Worm (Caenorhabditis elegans) whole organism, L1 larva: Measurements from ENCODE around the gene nlp-20.

Experiments
- C04F5.9 ChIP-seq: sonication (generic microtip); optimal IDR thresholded peaks from 2 replicates; lab custom pipeline; 2016; ENCODE audit warnings: missing genetic modification characterization, missing compliant biosample characterization
- C34B4.2 ChIP-seq: sonication (generic microtip); optimal IDR thresholded peaks from 2 replicates; lab custom pipeline; 2017; ENCODE audit warnings: mild to moderate bottlenecking, missing genetic modification characterization, missing compliant biosample characterization
- ama-1 ChIP-seq: fragments of 150-350 bp; optimal IDR thresholded peaks from 2 replicates; lab custom pipeline; 2014
- blmp-1 ChIP-seq: fragments of 150-350 bp; optimal IDR thresholded peaks from 2 replicates; lab custom pipeline; 2014; ENCODE audit warnings: missing biosample characterization, missing genetic modification characterization
- ceh-8 ChIP-seq: fragments of 200-800 bp; sonication (Bioruptor generic); optimal IDR thresholded peaks from 2 replicates; lab custom pipeline; 2018; ENCODE audit warnings: mild to moderate bottlenecking, missing genetic modification characterization, moderate library complexity, missing compliant biosample characterization
- dpl-1 ChIP-seq, 3 experiments: fragments of 150-350 bp in 2 of 3; sonication (generic microtip) in 1 of 3; optimal IDR thresholded peaks; 2 replicates each; lab custom pipeline; 2014 to 2017; ENCODE audit warnings: missing biosample characterization in 3 of 3, missing genetic modification characterization in 3 of 3, missing genetic modification reagents in 3 of 3
- dsc-1 ChIP-seq: sonication (generic microtip); optimal IDR thresholded peaks from 2 replicates; lab custom pipeline; 2016; ENCODE audit warnings: mild to moderate bottlenecking, missing genetic modification characterization, missing compliant biosample characterization
- efl-1 ChIP-seq, 4 experiments: fragments of 150-350 bp; optimal IDR thresholded peaks in 3 of 4; peaks in 1 of 4; 1 replicate in 1 of 4; 2 replicates in 3 of 4; lab custom pipeline; 2014; ENCODE audit warnings: missing biosample characterization in 2 of 4, missing genetic modification characterization in 2 of 4, missing genetic modification reagents in 2 of 4
- elt-2 ChIP-seq: sonication (generic microtip); optimal IDR thresholded peaks from 2 replicates; lab custom pipeline; 2016; ENCODE audit warnings: missing genetic modification characterization, mild to moderate bottlenecking, inconsistent platforms, missing compliant biosample characterization, missing genetic modification reagents
- elt-3 ChIP-seq, 6 experiments: fragments of 150-350 bp in 1 of 6; sonication (generic microtip); optimal IDR thresholded peaks; 2 replicates each; lab custom pipeline; 2017 to 2018; ENCODE audit warnings: missing biosample characterization in 6 of 6, missing genetic modification characterization in 6 of 6, inconsistent platforms in 1 of 6
- ets-5 ChIP-seq: fragments of 200-800 bp; sonication (Bioruptor generic); IDR thresholded peaks from 2 replicates; pipeline ENCODE4 v1.3.6; 2022; ENCODE audit warnings: missing genetic modification characterization, missing compliant biosample characterization
- fkh-10 ChIP-seq: sonication (generic microtip); optimal IDR thresholded peaks from 2 replicates; lab custom pipeline; 2017; ENCODE audit warnings: missing biosample characterization, missing genetic modification reagents, missing genetic modification characterization
- fkh-4 ChIP-seq: sonication (generic microtip); optimal IDR thresholded peaks from 2 replicates; lab custom pipeline; 2016; ENCODE audit warnings: missing compliant biosample characterization, missing genetic modification characterization, borderline replicate concordance
- fos-1 ChIP-seq: fragments of 150-350 bp; optimal IDR thresholded peaks from 2 replicates; lab custom pipeline; 2014; ENCODE audit warnings: missing biosample characterization, missing genetic modification characterization
- grh-1 ChIP-seq: fragments of 200-800 bp; sonication (Bioruptor generic); IDR thresholded peaks from 2 replicates; pipeline ENCODE4 v1.3.6; 2022; ENCODE audit warnings: missing genetic modification reagents, missing genetic modification characterization, missing compliant biosample characterization
- lin-15B ChIP-seq: fragments of 150-350 bp; sonication (generic microtip); optimal IDR thresholded peaks from 3 replicates; lab custom pipeline; 2014; ENCODE audit warnings: missing biosample characterization, missing genetic modification characterization
- lin-35 ChIP-seq, 2 experiments: fragments of 150-350 bp; optimal IDR thresholded peaks; 2 replicates each; lab custom pipeline; 2014; ENCODE audit warnings: missing biosample characterization in 2 of 2, missing genetic modification characterization in 2 of 2, missing genetic modification reagents in 2 of 2
- lsy-2 ChIP-seq, 2 experiments: fragments of 150-350 bp; optimal IDR thresholded peaks; 2 replicates each; lab custom pipeline; 2014; ENCODE audit warnings: missing biosample characterization in 2 of 2, missing genetic modification characterization in 2 of 2
- mep-1 ChIP-seq: fragments of 150-350 bp; optimal IDR thresholded peaks from 2 replicates; lab custom pipeline; 2014; ENCODE audit warnings: missing biosample characterization, missing genetic modification characterization
- nhr-19 ChIP-seq: fragments of 200-800 bp; sonication (Bioruptor generic); conservative IDR thresholded peaks from 2 replicates; pipeline ENCODE4 v1.3.6; 2022; ENCODE audit warnings: missing genetic modification characterization, missing compliant biosample characterization
- nhr-20 ChIP-seq: sonication (generic microtip); optimal IDR thresholded peaks from 2 replicates; lab custom pipeline; 2016; ENCODE audit warnings: mild to moderate bottlenecking, missing genetic modification characterization, missing compliant biosample characterization
- nhr-237 ChIP-seq: fragments of 150-350 bp; optimal IDR thresholded peaks from 2 replicates; lab custom pipeline; 2014; ENCODE audit warnings: missing biosample characterization, missing genetic modification characterization
- nhr-47 ChIP-seq: sonication (generic microtip); optimal IDR thresholded peaks from 2 replicates; lab custom pipeline; 2016; ENCODE audit warnings: mild to moderate bottlenecking, missing genetic modification characterization, moderate library complexity, missing compliant biosample characterization
- nhr-71 ChIP-seq: sonication (generic microtip); optimal IDR thresholded peaks from 2 replicates; lab custom pipeline; 2016; ENCODE audit warnings: mild to moderate bottlenecking, missing genetic modification characterization, moderate library complexity, missing compliant biosample characterization
- nhr-76 ChIP-seq: sonication (generic microtip); optimal IDR thresholded peaks from 2 replicates; lab custom pipeline; 2017; ENCODE audit warnings: missing biosample characterization, missing genetic modification characterization
- nhr-85 ChIP-seq: sonication (generic microtip); peaks from one replicate; lab custom pipeline; 2016; ENCODE audit warnings: missing genetic modification characterization, inconsistent platforms, missing compliant biosample characterization
- nhr-90 ChIP-seq: sonication (generic microtip); optimal IDR thresholded peaks from 2 replicates; lab custom pipeline; 2016; ENCODE audit warnings: mild to moderate bottlenecking, missing genetic modification characterization, missing compliant biosample characterization; ENCODE audit not compliant: poor library complexity
- pax-3 ChIP-seq: fragments of 200-800 bp; sonication (Bioruptor generic); optimal IDR thresholded peaks from 2 replicates; lab custom pipeline; 2018; ENCODE audit warnings: mild to moderate bottlenecking, missing genetic modification characterization, moderate library complexity, missing compliant biosample characterization
- pqm-1 ChIP-seq: sonication (generic microtip); optimal IDR thresholded peaks from 3 replicates; lab custom pipeline; 2017; ENCODE audit warnings: missing biosample characterization, missing genetic modification characterization
- rnt-1 ChIP-seq: sonication (generic microtip); optimal IDR thresholded peaks from 2 replicates; lab custom pipeline; 2016; ENCODE audit warnings: mild to moderate bottlenecking, missing genetic modification characterization, moderate library complexity, missing compliant biosample characterization
- snu-23 ChIP-seq: sonication (generic microtip); optimal IDR thresholded peaks from 2 replicates; lab custom pipeline; 2016; ENCODE audit warnings: missing genetic modification characterization, missing compliant biosample characterization
- sox-4 ChIP-seq: sonication (generic microtip); optimal IDR thresholded peaks from 2 replicates; lab custom pipeline; 2016; ENCODE audit warnings: missing genetic modification characterization, missing compliant biosample characterization
- swsn-7 ChIP-seq: sonication (generic microtip); optimal IDR thresholded peaks from 2 replicates; lab custom pipeline; 2016; ENCODE audit warnings: missing genetic modification characterization, missing compliant biosample characterization
- tbx-2 ChIP-seq: sonication (generic microtip); optimal IDR thresholded peaks from 2 replicates; lab custom pipeline; 2016; ENCODE audit warnings: missing genetic modification characterization, missing compliant biosample characterization
- unc-130 ChIP-seq: fragments of 150-350 bp; optimal IDR thresholded peaks from 2 replicates; lab custom pipeline; 2017; ENCODE audit warnings: missing biosample characterization, missing genetic modification characterization, inconsistent platforms
- unc-62 ChIP-seq: fragments of 150-350 bp; optimal IDR thresholded peaks from 2 replicates; lab custom pipeline; 2014; ENCODE audit warnings: missing biosample characterization, missing genetic modification reagents, missing genetic modification characterization
- vab-15 ChIP-seq: sonication (generic microtip); optimal IDR thresholded peaks from 2 replicates; lab custom pipeline; 2017; ENCODE audit warnings: missing genotype, mild to moderate bottlenecking, missing genetic modification characterization, missing compliant biosample characterization

nlp-20 gene

ce11 chrIV:7654212-7654778, 11.4 kb upstream of the nlp-20 start, which contains the start of gene nrde-4 (continued):
- TF ChIP-seq lin-15B (tag; lab: Kevin White, UChicago) (peak; percentile 82), ets-5 (GFP tag; lab: Robert Waterston, UW) (no peak), grh-1 (no peak), pqm-1 (tag; lab: Kevin White, UChicago) (no peak), nhr-19 (GFP tag; lab: Robert Waterston, UW) (peak; percentile 15; the same call in 1 of the 2 replicates), elt-3 (tag; optimal IDR thresholded peaks at IDR 0.05; lab: Kevin White, UChicago) (peak in 3 of 6 experiments; percentile 44 to 65 (median 61)), unc-130 (tag; lab: Kevin White, UChicago) (peak; percentile 34), ama-1 (lab: Kevin White, UChicago) (no peak), dpl-1 (GFP tag; optimal IDR thresholded peaks at IDR 0.05; lab: Kevin White, UChicago) (peak; percentile 69 to 76 (median 69)), fkh-10 (GFP tag; lab: Kevin White, UChicago) (no peak), mep-1 (tag; lab: Kevin White, UChicago) (peak; percentile 81), vab-15 (tag; lab: Kevin White, UChicago) (no peak), nhr-90 (tag; lab: Kevin White, UChicago) (peak; percentile 64), snu-23 (GFP tag; lab: Kevin White, UChicago) (peak; percentile 76), fos-1 (peak; percentile 11), nhr-76 (tag; lab: Kevin White, UChicago) (no peak), C34B4.2 (tag; lab: Kevin White, UChicago) (no peak), blmp-1 (tag; lab: Kevin White, UChicago) (peak; percentile 99), swsn-7 (tag; lab: Kevin White, UChicago) (peak; percentile 61), nhr-20 (tag; lab: Kevin White, UChicago) (peak; percentile 63), elt-2 (tag; lab: Kevin White, UChicago) (no peak), rnt-1 (tag; lab: Kevin White, UChicago) (peak; percentile 88), pax-3 (tag; lab: Kevin White, UChicago) (no peak), fkh-4 (tag; lab: Kevin White, UChicago) (no peak), dsc-1 (tag; lab: Kevin White, UChicago) (peak; percentile 30), tbx-2 (peak; percentile 50), unc-62 (GFP tag; lab: Kevin White, UChicago) (no peak), nhr-237 (tag; lab: Kevin White, UChicago) (peak; percentile 21), C04F5.9 (tag; lab: Kevin White, UChicago) (no peak)

ce11 chrIV:7653198-7653597, 10.3 kb upstream of the nlp-20 start:
- no peak for TF ChIP-seq nhr-47 (tag; lab: Kevin White, UChicago)

- TF ChIP-seq ceh-8 (GFP tag; lab: Kevin White, UChicago) = no peak
- TF ChIP-seq elt-3 (tag; optimal IDR thresholded peaks at IDR 0.05; lab: Kevin White, UChicago) = peak in 5 of 6 experiments; percentile 6 to 92 (median 57)
- peak; percentile 88 for TF ChIP-seq blmp-1 (tag; lab: Kevin White, UChicago)
- TF ChIP-seq nhr-71 (tag; lab: Kevin White, UChicago) = no peak
- peak in 1 of 2 experiments; percentile 5 for TF ChIP-seq lin-35 (GFP tag; optimal IDR thresholded peaks at IDR 0.05; lab: Kevin White, UChicago)
- TF ChIP-seq nhr-85 = peak; percentile 68
- peak; percentile 36 for TF ChIP-seq mep-1 (tag; lab: Kevin White, UChicago)
- peak in 1 of 2 experiments; percentile 30 for TF ChIP-seq lsy-2 (tag; optimal IDR thresholded peaks at IDR 0.05; lab: Kevin White, UChicago)
These were observed 8.2 kb upstream of the nlp-20 start, which contains the start of gene cima-1 for ce11 chrIV:7651120-7651519. cima-1 (plus strand) TSS chrIV:7651459.

- TF ChIP-seq sox-4 (no peak), efl-1 (optimal IDR thresholded peaks at IDR 0.05; lab: Kevin White, UChicago) (no peak), efl-1 (GFP tag; optimal IDR thresholded peaks at IDR 0.05 in 1 of 2; lab: Kevin White, UChicago) (peak in 1 of 2 experiments; percentile 75)
These were observed 7.6 kb upstream of the nlp-20 start for ce11 chrIV:7650433-7650832.
